Worm (Caenorhabditis elegans): ENCODE measurements around the gene F22H10.6.
A peak's percentile ranks its signal among the peaks of the same experiment; 100 is the strongest.

The F22H10.6 gene

DNA sequence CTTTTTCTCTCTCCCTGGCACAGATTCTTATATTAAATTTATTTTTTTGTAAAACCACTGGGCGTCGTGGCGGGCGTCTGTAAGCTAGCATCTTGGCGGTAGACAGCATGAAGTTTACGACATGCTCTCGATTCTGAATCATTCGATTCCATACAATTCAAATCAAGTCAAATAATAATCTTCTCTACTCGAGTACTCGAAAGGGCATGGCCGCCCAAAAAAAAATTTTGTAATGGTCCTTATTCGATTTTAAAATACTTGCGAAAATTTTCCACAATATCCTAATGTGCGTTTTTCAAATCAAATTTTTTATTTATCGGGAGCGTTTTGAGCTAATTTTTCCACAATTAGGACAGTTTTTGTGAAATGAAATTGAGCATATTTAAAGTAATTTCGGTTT lies 6.9 kb upstream of the F22H10.6 start:
- TF ChIP-seq W03F9.2 (tag; optimal IDR thresholded peaks at IDR 0.05) = no peak
- no peak for TF ChIP-seq dao-5 (tag; optimal IDR thresholded peaks at IDR 0.05)
- TF ChIP-seq him-1 (tag; optimal IDR thresholded peaks at IDR 0.05) = no peak

DNA sequence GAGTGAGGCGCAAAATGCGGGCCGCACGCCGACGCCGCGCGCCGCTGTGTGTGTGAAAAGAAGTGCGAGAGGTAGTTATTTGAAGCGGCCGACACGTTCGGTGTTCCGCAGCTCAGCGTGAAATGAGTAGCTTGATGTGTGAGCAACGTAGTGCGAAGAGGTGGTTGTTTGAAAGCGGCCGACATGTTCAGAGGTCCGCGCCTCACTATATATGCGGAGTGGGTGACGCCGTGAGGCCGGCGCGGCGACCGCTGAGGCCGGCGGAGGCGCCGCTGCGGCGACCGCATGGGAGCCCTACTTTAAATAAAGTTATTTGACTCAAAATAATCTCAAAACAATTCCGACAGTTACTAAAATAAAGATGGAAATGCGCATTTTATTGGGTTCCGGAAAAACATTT lies 5.7 kb upstream of the F22H10.6 start:
- TF ChIP-seq W03F9.2 (tag; optimal IDR thresholded peaks at IDR 0.05) = no peak
- no peak for TF ChIP-seq dao-5 (tag; optimal IDR thresholded peaks at IDR 0.05)

DNA sequence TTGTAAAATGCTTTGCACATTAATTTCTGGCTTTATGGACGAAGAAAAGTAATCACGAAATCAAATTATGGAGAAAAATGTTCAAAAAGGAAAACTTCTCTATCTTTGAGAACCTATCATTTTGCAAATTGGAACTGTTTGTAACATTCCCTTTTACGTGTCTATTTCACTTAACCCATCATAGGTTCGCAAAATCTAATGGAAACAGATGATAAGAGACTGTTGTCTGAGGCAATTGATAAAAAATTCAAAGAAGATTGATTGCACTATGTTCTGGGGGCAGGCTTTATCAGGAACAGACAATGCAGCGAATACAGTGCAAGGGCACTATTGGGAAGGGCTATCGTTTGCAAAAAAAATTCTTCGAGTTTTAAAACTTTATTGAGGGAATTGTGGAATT lies 4.0 kb upstream of the F22H10.6 start:
- TF ChIP-seq him-1 (tag; optimal IDR thresholded peaks at IDR 0.05) = no peak
- TF ChIP-seq W03F9.2 (tag; optimal IDR thresholded peaks at IDR 0.05) = no peak
- TF ChIP-seq dao-5 (tag; optimal IDR thresholded peaks at IDR 0.05) = no peak

DNA sequence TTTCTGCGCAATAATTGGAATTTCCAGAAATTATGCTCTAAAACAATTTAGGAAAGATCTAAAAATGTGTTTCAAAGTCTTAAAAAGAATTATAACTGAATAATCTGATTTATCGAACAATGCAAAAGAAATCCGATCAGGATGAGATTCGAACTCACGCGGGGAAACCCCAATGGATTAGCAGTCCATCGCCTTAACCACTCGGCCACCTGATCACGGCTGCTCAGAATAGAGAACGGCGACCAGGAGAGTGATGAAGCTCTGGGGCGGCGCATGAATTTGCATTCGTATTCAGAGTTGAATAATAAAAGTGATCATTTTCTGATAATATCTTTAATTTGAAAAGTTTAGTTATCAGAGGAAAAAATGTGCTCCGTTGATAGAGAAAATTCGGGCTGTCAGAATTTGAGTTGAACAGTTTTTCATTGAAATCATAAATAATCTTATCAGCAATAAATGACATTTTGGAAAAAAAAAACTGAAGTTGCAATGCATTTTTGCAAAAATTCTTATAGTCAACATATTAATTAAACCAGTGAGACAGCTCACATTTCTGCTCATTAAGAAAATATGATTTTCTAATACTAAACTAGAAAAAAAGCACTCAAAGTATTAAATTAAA lies 1.2 kb downstream of the F22H10.6 start:
- TF ChIP-seq him-1 (tag; optimal IDR thresholded peaks at IDR 0.05) = no peak
- TF ChIP-seq W03F9.2 (tag; optimal IDR thresholded peaks at IDR 0.05) = no peak
- no peak for TF ChIP-seq dao-5 (tag; optimal IDR thresholded peaks at IDR 0.05)

DNA sequence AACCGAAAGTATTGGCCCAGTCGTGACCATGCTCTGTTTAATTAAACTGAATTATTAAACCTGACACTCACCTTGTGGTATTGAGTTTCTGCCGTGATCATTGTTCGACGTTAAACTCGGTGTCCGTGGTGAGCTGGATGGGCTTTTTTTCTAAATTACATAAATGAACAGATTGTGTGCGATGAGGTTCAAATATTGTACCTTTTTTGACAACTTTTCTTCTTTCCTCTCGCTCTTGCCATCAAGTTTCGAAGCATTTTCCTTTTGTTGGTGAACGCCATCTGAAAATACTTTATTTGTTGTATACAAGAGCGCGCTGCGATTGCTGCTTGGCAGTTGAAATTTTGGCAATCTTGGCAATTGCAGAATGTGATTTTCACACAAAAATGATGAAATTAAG lies 3.2 kb downstream of the F22H10.6 start, which contains the start of gene F22H10.11:
TSS of gene F22H10.11 (minus strand) at position 101 of the 400 bp plus-strand sequence.
- TF ChIP-seq W03F9.2 (tag; optimal IDR thresholded peaks at IDR 0.05) (no peak), dao-5 (tag; optimal IDR thresholded peaks at IDR 0.05) (no peak), him-1 (tag; optimal IDR thresholded peaks at IDR 0.05) (no peak)

DNA sequence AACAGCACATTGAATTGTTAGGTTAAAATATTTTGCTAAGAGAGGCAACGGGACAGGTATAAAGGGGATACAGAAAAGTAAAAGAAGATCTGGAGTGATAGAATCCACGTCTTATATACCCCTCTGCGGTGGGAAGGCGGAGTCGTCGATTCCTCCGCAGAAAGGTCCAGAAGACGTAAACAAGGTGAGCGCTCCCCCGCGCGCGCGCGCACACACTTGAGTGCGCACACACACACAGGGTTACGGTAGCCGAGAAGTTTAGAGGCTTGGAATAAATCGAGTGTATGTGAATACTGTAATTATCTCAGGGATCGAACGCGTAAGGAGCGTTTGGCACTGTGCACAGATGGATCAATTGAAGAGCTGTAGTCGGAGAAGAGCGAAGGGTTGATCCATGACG lies 3.8 kb downstream of the F22H10.6 start:
- no peak for TF ChIP-seq dao-5 (tag; optimal IDR thresholded peaks at IDR 0.05)
- TF ChIP-seq him-1 (tag; optimal IDR thresholded peaks at IDR 0.05) = no peak
- no peak for TF ChIP-seq W03F9.2 (tag; optimal IDR thresholded peaks at IDR 0.05)

DNA sequence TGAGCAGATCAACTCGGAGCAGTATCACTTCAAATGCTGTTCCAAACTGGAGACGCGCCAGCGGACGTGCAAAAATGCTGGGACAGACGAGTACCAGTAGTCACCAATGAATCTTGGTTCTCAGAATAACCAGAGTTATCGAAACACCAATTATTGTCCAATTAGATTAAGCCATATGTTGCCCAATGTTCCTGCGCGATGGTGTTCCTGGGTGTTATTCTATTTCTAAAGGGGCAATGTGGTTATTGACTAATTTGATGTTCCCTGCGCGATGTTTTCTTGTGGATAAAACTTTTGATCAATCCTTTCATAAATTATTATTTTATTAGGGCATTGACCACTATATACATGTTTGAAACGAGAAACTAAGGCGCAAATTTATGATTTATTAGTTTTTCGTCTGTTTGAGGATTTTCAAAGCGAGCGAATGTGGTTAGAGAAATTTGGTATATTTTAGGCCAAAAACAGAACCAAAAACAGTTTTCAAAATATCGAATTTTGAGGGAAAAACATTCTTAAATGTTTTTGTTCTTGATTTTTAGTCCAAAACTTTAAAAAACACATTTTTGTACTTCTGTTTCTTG lies 9.1 kb downstream of the F22H10.6 start:
- TF ChIP-seq W03F9.2 (tag; optimal IDR thresholded peaks at IDR 0.05) = peak; percentile 96
- peak; percentile 99 for TF ChIP-seq him-1 (tag; optimal IDR thresholded peaks at IDR 0.05)
- TF ChIP-seq dao-5 (tag; optimal IDR thresholded peaks at IDR 0.05) = peak; percentile 65

DNA sequence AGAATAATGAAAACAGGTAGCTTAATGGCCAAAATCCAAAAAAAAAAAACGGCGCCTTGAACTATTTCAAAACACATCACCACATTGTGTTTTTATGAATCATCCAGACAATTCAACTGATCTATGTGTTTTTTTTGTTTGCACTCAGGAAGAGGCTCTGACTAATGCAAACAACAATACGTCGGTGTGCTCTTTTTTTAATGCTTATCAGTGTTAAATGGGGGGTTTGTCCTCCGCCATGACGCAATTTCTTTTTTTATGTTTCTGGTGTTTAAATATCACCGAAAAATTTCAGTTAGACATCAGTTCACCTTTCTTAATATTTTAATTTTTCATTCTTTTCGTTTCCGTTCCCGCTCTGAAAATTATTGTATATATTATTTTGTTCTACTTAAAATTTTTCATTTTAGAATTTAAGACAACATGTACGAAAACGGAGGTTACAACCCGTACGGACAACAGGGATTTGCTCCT lies 12.0 kb downstream of the F22H10.6 start, which contains the start of gene F22H10.2:
TSS of gene F22H10.2 (plus strand) at position 424 of the 474 bp plus-strand sequence.
- TF ChIP-seq dao-5 (tag; optimal IDR thresholded peaks at IDR 0.05) (no peak), him-1 (tag; optimal IDR thresholded peaks at IDR 0.05) (no peak), W03F9.2 (tag; optimal IDR thresholded peaks at IDR 0.05) (no peak)

DNA sequence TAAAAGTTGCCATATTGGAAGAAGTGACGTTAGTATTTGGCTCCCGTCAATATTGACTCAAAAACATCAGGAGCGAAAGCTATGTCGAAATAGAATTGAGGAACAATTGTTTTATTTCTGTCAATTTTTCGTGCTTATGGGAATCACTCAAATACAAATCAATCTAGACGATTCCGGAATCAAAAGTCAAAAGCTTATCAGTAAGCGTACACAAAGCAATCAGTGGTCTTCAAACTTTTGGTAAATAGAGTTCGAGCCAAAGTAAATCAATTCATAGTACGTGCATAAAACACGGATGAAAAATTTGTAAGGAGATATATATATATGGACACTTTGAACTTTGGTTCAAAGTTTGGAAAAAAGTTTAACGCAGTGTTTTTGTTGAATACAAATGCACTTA lies 13.0 kb downstream of the F22H10.6 start:
- no peak for TF ChIP-seq dao-5 (tag; optimal IDR thresholded peaks at IDR 0.05)
- TF ChIP-seq him-1 (tag; optimal IDR thresholded peaks at IDR 0.05) = no peak
- no peak for TF ChIP-seq W03F9.2 (tag; optimal IDR thresholded peaks at IDR 0.05)

DNA sequence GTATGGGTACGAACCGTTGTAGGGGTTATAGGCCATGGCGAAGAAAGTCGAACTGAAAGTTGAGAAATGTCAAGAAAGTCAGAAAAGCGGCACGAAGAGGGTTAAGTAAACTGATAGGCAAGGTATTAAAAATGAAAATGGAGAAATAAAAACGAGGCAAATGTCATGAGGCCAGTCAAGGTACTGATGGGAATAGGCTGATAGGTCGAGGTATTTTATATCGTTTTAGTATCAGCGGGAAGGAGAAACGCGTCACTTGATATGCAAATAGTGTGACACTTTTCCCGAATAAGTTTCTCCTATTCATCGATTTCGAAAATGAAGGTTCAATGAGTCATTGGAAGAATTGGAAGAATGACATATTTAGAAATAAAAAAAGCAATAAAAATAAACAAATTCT lies 13.5 kb downstream of the F22H10.6 start, which contains the start of gene F22H10.3:
TSS of gene F22H10.3 (minus strand) at position 36 of the 400 bp plus-strand sequence.
- TF ChIP-seq dao-5 (tag; optimal IDR thresholded peaks at IDR 0.05) (no peak), him-1 (tag; optimal IDR thresholded peaks at IDR 0.05) (no peak), W03F9.2 (tag; optimal IDR thresholded peaks at IDR 0.05) (no peak)

DNA sequence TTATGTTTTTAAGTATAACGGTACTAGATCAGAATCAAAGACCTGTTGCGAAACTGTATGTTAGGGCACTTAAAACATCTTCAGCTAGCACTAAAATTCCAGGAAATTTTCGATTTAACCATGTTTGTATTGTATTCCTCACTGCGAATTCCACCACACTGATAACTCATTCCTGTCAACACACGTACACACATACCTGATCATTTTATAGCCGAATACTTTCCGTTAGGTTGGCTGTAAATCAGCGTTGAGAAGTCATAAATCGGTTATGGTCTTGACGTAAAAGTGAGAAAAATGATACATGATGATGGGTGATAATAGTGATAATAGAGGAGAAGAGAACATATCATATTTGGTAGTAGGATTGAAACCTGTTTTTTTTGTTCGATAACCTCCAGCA lies 15.4 kb downstream of the F22H10.6 start:
- TF ChIP-seq W03F9.2 (tag; optimal IDR thresholded peaks at IDR 0.05) (no peak), dao-5 (tag; optimal IDR thresholded peaks at IDR 0.05) (no peak)

DNA sequence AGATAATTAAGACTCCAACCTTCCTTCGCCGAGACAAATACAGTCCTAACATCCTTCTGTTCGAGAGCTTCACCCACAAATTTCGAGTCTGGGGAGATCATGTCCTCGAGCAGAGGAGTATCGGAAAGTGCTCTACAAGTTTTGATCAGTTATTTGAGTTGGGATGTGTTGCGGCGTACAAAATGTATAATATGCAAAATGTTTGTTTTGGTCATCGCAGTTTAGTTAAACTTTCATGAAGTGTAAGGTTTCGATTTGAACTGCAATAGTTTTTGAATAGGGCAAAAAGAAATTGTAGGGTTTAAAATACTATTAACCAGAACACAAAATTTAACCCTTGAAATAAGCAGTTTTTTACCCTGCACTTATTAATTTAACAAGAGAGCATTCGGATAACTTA lies 16.5 kb downstream of the F22H10.6 start, which contains the start of gene tag-343:
TSS of gene tag-343 (minus strand) at position 101 of the 400 bp plus-strand sequence.
- TF ChIP-seq him-1 (tag; optimal IDR thresholded peaks at IDR 0.05) (no peak), dao-5 (tag; optimal IDR thresholded peaks at IDR 0.05) (no peak), W03F9.2 (tag; optimal IDR thresholded peaks at IDR 0.05) (no peak)

DNA sequence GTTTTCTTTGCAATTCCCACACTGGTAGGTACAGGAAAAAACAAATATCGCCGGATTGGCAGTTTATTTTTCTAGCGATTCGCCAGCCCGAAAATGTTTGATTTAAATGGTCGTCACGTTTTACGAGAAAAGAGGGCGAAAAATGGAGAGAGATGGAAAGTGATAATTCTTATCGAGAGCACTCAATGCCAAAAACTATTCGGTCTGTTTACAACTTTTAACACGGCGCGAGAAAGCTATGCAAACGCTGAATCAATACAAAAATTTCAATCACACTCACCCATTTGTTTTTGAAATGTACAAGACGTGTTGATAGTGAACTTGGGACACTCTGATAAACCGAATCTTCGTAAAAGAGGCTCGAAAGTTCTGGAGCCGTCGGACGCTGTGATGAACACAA lies 18.5 kb downstream of the F22H10.6 start:
- TF ChIP-seq him-1 (tag; optimal IDR thresholded peaks at IDR 0.05) (no peak), W03F9.2 (tag; optimal IDR thresholded peaks at IDR 0.05) (no peak), dao-5 (tag; optimal IDR thresholded peaks at IDR 0.05) (no peak)

DNA sequence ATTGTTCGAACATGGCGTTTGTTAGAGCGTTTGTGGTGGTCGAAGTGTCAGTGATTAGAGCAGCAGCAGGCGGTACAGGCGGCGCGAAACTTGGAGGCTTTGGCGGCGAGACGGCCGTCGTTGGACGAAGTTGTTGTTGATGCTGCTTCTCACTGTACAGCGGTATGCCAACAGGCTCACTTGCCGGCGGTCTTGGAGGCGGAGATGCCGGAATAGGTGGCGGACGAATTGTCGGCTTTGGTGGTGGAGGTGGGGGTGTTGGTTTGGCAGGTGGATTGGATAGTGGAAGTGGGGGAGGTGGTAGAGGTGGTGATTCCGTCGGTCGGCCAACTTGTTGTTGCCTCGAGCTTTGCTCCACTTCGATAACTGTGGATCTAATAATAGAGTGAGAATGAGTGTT lies 19.9 kb downstream of the F22H10.6 start:
- TF ChIP-seq W03F9.2 (tag; optimal IDR thresholded peaks at IDR 0.05) (no peak), him-1 (tag; optimal IDR thresholded peaks at IDR 0.05) (no peak), dao-5 (tag; optimal IDR thresholded peaks at IDR 0.05) (no peak)

DNA sequence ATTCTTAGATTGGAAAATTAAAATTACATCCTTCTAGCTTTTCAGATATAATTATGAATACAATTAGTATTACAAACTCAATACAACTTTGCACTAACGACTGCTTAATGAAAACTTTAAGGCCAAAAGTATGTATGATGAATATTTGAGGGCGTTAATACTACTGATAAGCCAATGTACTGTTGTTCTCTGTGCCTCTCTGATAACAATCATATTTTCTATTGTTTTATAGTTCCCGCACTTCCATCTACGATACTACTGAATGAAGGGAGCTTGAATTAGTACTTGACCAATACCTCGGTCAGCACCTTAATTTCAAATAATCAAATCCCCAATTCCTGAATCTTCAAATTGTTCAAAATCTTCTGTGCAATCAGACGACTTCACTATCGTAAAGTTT lies 22.0 kb downstream of the F22H10.6 start:
- no peak for TF ChIP-seq W03F9.2 (tag; optimal IDR thresholded peaks at IDR 0.05)
